Worm (Caenorhabditis elegans) whole organism, L3 larva: ENCODE results near the gene ZK1290.10.

Experiments used
- R02D3.7 ChIP-seq: fragments of 150-350 bp; optimal IDR thresholded peaks from 2 replicates; lab custom pipeline; 2014; ENCODE audit warnings: missing biosample characterization, missing genetic modification characterization
- aly-2 ChIP-seq: fragments of 150-350 bp; optimal IDR thresholded peaks from 2 replicates; lab custom pipeline; 2014; ENCODE audit warnings: missing biosample characterization, missing genetic modification characterization
- ceh-16 ChIP-seq: sonication (generic microtip); optimal IDR thresholded peaks from 2 replicates; lab custom pipeline; 2017; ENCODE audit warnings: missing biosample characterization, missing genetic modification characterization
- ceh-82 ChIP-seq: fragments of 150-350 bp; optimal IDR thresholded peaks from 2 replicates; lab custom pipeline; 2014; ENCODE audit warnings: missing biosample characterization, missing genetic modification characterization
- ceh-9 ChIP-seq: sonication (generic microtip); optimal IDR thresholded peaks from 2 replicates; lab custom pipeline; 2018; ENCODE audit warnings: missing biosample characterization, missing genetic modification characterization
- egl-27 ChIP-seq: sonication (generic microtip); optimal IDR thresholded peaks from 4 replicates; lab custom pipeline; 2017; ENCODE audit warnings: missing biosample characterization, missing genetic modification reagents, missing genetic modification characterization
- eor-1 ChIP-seq, 2 experiments: fragments of 150-350 bp; optimal IDR thresholded peaks; 2 replicates each; lab custom pipeline; 2014 to 2018; ENCODE audit warnings: missing biosample characterization in 2 of 2, missing genetic modification characterization in 2 of 2
- fkh-10 ChIP-seq: sonication (generic microtip); optimal IDR thresholded peaks from 2 replicates; lab custom pipeline; 2017; ENCODE audit warnings: missing biosample characterization, missing genetic modification reagents, missing genetic modification characterization
- fkh-2 ChIP-seq: fragments of 150-350 bp; optimal IDR thresholded peaks from 2 replicates; lab custom pipeline; 2014; ENCODE audit warnings: missing biosample characterization, missing genetic modification reagents, missing genetic modification characterization
- fos-1 ChIP-seq: fragments of 150-350 bp; optimal IDR thresholded peaks from 2 replicates; lab custom pipeline; 2014; ENCODE audit warnings: missing biosample characterization, missing genetic modification characterization
- jun-1 ChIP-seq: fragments of 150-350 bp; optimal IDR thresholded peaks from 2 replicates; lab custom pipeline; 2014; ENCODE audit warnings: missing biosample characterization, missing genetic modification reagents, missing genetic modification characterization
- lin-15B ChIP-seq: fragments of 150-350 bp; optimal IDR thresholded peaks from 2 replicates; lab custom pipeline; 2014; ENCODE audit warnings: missing biosample characterization, missing genetic modification characterization
- lin-39 ChIP-seq: fragments of 150-350 bp; optimal IDR thresholded peaks from 2 replicates; lab custom pipeline; 2018; ENCODE audit warnings: missing biosample characterization, missing genetic modification reagents, missing genetic modification characterization
- lsy-12 ChIP-seq: sonication (generic microtip); optimal IDR thresholded peaks from 2 replicates; lab custom pipeline; 2016; ENCODE audit warnings: mild to moderate bottlenecking, missing genetic modification characterization, missing compliant biosample characterization
- mdl-1 ChIP-seq: fragments of 150-350 bp; optimal IDR thresholded peaks from 2 replicates; lab custom pipeline; 2014; ENCODE audit warnings: missing biosample characterization, missing genetic modification characterization
- mml-1 ChIP-seq: fragments of 150-350 bp; sonication (generic microtip); optimal IDR thresholded peaks from 3 replicates; lab custom pipeline; 2014; ENCODE audit warnings: missing biosample characterization, missing genetic modification characterization
- nfya-1 ChIP-seq: sonication (generic microtip); optimal IDR thresholded peaks from 2 replicates; lab custom pipeline; 2017; ENCODE audit warnings: missing genetic modification characterization, mild to moderate bottlenecking, missing compliant biosample characterization, antibody characterized with exemption, moderate library complexity; ENCODE audit not compliant: insufficient read depth
- nhr-11 ChIP-seq: fragments of 150-350 bp; optimal IDR thresholded peaks from 2 replicates; lab custom pipeline; 2014; ENCODE audit warnings: missing biosample characterization, missing genetic modification characterization
- nhr-12 ChIP-seq: fragments of 150-350 bp; optimal IDR thresholded peaks from 2 replicates; lab custom pipeline; 2014; ENCODE audit warnings: missing biosample characterization, missing genetic modification characterization
- nhr-23 ChIP-seq: fragments of 150-350 bp; optimal IDR thresholded peaks from 2 replicates; lab custom pipeline; 2014; ENCODE audit warnings: missing biosample characterization, missing genetic modification reagents, missing genetic modification characterization
- nhr-237 ChIP-seq: fragments of 150-350 bp; optimal IDR thresholded peaks from 2 replicates; lab custom pipeline; 2014; ENCODE audit warnings: missing biosample characterization, missing genetic modification characterization
- nhr-25 ChIP-seq: sonication (generic microtip); optimal IDR thresholded peaks from 2 replicates; lab custom pipeline; 2017; ENCODE audit warnings: missing biosample characterization, missing genetic modification characterization
- nhr-43 ChIP-seq: sonication (generic microtip); optimal IDR thresholded peaks from 2 replicates; lab custom pipeline; 2016; ENCODE audit warnings: mild to moderate bottlenecking, missing genetic modification characterization, missing compliant biosample characterization; ENCODE audit not compliant: poor library complexity, severe bottlenecking
- nhr-76 ChIP-seq: fragments of 150-350 bp; sonication (generic microtip); optimal IDR thresholded peaks from 5 replicates; lab custom pipeline; 2014; ENCODE audit warnings: missing biosample characterization, missing genetic modification characterization
- nhr-77 ChIP-seq: fragments of 150-350 bp; optimal IDR thresholded peaks from 2 replicates; lab custom pipeline; 2014; ENCODE audit warnings: missing biosample characterization, missing genetic modification characterization
- pqm-1 ChIP-seq: fragments of 150-350 bp; optimal IDR thresholded peaks from 2 replicates; lab custom pipeline; 2017; ENCODE audit warnings: missing biosample characterization, missing genetic modification characterization, inconsistent platforms
- sea-2 ChIP-seq: fragments of 150-350 bp; sonication (generic microtip); optimal IDR thresholded peaks from 4 replicates; lab custom pipeline; 2014; ENCODE audit warnings: missing biosample characterization, missing genetic modification reagents, missing genetic modification characterization
- snpc-4 ChIP-seq: fragments of 150-350 bp; optimal IDR thresholded peaks from 2 replicates; lab custom pipeline; 2014; ENCODE audit warnings: missing biosample characterization, missing genetic modification characterization
- tbx-2 ChIP-seq: sonication (generic microtip); optimal IDR thresholded peaks from 2 replicates; lab custom pipeline; 2016; ENCODE audit warnings: mild to moderate bottlenecking, missing genetic modification characterization, missing compliant biosample characterization
- unc-62 ChIP-seq: fragments of 150-350 bp; sonication (generic microtip); optimal IDR thresholded peaks from 4 replicates; lab custom pipeline; 2014; ENCODE audit warnings: missing biosample characterization, missing genetic modification reagents, missing genetic modification characterization
- zag-1 ChIP-seq: fragments of 150-350 bp; optimal IDR thresholded peaks from 2 replicates; lab custom pipeline; 2014; ENCODE audit warnings: missing biosample characterization, missing genetic modification characterization
- ztf-4 ChIP-seq: fragments of 150-350 bp; optimal IDR thresholded peaks from 2 replicates; lab custom pipeline; 2014; ENCODE audit warnings: missing biosample characterization, missing genetic modification characterization

The ZK1290.10 gene

ce11 chrII:7521420-7521819 lies 32.3 kb downstream of the ZK1290.10 start:
- TF ChIP-seq lin-15B (tag; lab: Kevin White, UChicago) (no peak), snpc-4 (tag; lab: Kevin White, UChicago) (no peak), ceh-9 (tag; lab: Kevin White, UChicago) (no peak), nfya-1 (tag; lab: Kevin White, UChicago) (no peak), nhr-25 (tag; lab: Kevin White, UChicago) (no peak), jun-1 (tag; lab: Kevin White, UChicago) (no peak), R02D3.7 (tag; lab: Kevin White, UChicago) (no peak), fkh-10 (GFP tag; lab: Kevin White, UChicago) (no peak), aly-2 (tag; lab: Kevin White, UChicago) (no peak), ceh-16 (tag; lab: Kevin White, UChicago) (no peak), nhr-77 (tag; lab: Kevin White, UChicago) (no peak), nhr-23 (tag; lab: Kevin White, UChicago) (no peak), nhr-11 (tag; lab: Kevin White, UChicago) (no peak), lsy-12 (no peak)

ce11 chrII:7519221-7519620 lies 34.5 kb downstream of the ZK1290.10 start, which contains the start of gene glb-9:
glb-9 (minus strand) TSS chrII:7519321.
- TF ChIP-seq ceh-82 = no peak
- TF ChIP-seq nfya-1 (tag; lab: Kevin White, UChicago) = no peak
- TF ChIP-seq zag-1 (tag; lab: Kevin White, UChicago) = no peak
- TF ChIP-seq egl-27 (tag; lab: Kevin White, UChicago) = no peak
- no peak for TF ChIP-seq nhr-237 (tag; lab: Kevin White, UChicago)
- TF ChIP-seq mml-1 (tag; lab: Kevin White, UChicago) = no peak
- TF ChIP-seq nhr-23 (tag; lab: Kevin White, UChicago) = no peak
- TF ChIP-seq sea-2 (GFP tag; lab: Kevin White, UChicago) = no peak
- no peak for TF ChIP-seq lin-39 (tag; lab: Kevin White, UChicago)
- no peak for TF ChIP-seq unc-62 (GFP tag; lab: Kevin White, UChicago)
- no peak for TF ChIP-seq R02D3.7 (tag; lab: Kevin White, UChicago)
- TF ChIP-seq pqm-1 (tag; lab: Kevin White, UChicago) = no peak
- TF ChIP-seq lsy-12 = no peak
- TF ChIP-seq fos-1 (tag; lab: Kevin White, UChicago) = no peak

DNA sequence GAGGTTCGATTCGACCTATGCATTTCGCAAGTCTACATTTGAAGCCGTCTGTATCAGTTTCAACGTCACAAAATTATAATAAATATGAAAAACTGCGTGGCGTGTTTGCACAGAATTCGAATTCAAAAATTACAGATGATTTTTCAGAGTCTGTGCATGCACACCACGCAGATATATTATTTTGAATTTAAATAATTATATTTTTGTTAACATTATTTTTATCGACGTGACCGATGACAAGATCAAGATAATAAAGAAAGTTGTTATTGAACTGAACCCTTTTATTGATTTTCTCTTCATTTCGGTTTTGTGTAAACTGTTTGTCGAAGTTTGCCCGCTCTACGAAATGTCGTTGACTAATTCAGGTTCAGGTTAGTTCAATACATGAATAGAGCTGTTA lies 48.7 kb downstream of the ZK1290.10 start, which contains the start of gene C28F5.1:
Gene C28F5.1 (plus strand): TSS at position 301 of the 400 bp plus-strand sequence.
- no peak for TF ChIP-seq nhr-43 (tag; lab: Kevin White, UChicago)
- TF ChIP-seq ceh-9 (tag; lab: Kevin White, UChicago) = no peak
- no peak for TF ChIP-seq fkh-2 (tag; lab: Kevin White, UChicago)
- TF ChIP-seq eor-1 (tag; optimal IDR thresholded peaks at IDR 0.05; lab: Kevin White, UChicago) = no peak
- no peak for TF ChIP-seq mml-1 (tag; lab: Kevin White, UChicago)
- TF ChIP-seq mdl-1 (tag; lab: Kevin White, UChicago) = no peak
- no peak for TF ChIP-seq nhr-12 (tag; lab: Kevin White, UChicago)
- TF ChIP-seq fkh-10 (GFP tag; lab: Kevin White, UChicago) = no peak
- no peak for TF ChIP-seq sea-2 (GFP tag; lab: Kevin White, UChicago)
- TF ChIP-seq nhr-76 (tag; lab: Kevin White, UChicago) = no peak
- TF ChIP-seq snpc-4 (tag; lab: Kevin White, UChicago) = no peak
- TF ChIP-seq tbx-2 (tag; lab: Kevin White, UChicago) = no peak
- no peak for TF ChIP-seq ceh-16 (tag; lab: Kevin White, UChicago)
- TF ChIP-seq zag-1 (tag; lab: Kevin White, UChicago) = no peak
- no peak for TF ChIP-seq pqm-1 (tag; lab: Kevin White, UChicago)
- no peak for TF ChIP-seq ztf-4 (tag; lab: Kevin White, UChicago)
- TF ChIP-seq, all 47 proteins: peak for 0
